Worm (Caenorhabditis elegans): Measurements from ENCODE around the gene C08G5.6.

Gene C08G5.6

ce11 chrII:773830-774229, 3.5 kb downstream of the C08G5.6 start:
- no peak for TF ChIP-seq bed-2 (GFP tag; IDR thresholded peaks at IDR 0.05)
- no peak for TF ChIP-seq B0261.1 (tag; optimal IDR thresholded peaks at IDR 0.05)
- no peak for TF ChIP-seq Y95B8A.8 (GFP tag; IDR thresholded peaks at IDR 0.05)
- TF ChIP-seq nhr-179 (tag; optimal IDR thresholded peaks at IDR 0.05), result no peak
- TF ChIP-seq F23B12.7 (tag; optimal IDR thresholded peaks at IDR 0.05; ENCODE audit: insufficient read depth), result no peak
- no peak for TF ChIP-seq hmg-20 (GFP tag; IDR thresholded peaks at IDR 0.05)
- TF ChIP-seq let-607 (tag; optimal IDR thresholded peaks at IDR 0.05), result no peak
- no peak for TF ChIP-seq madf-6 (GFP tag; IDR thresholded peaks at IDR 0.05)
- TF ChIP-seq ztf-26 (tag; optimal IDR thresholded peaks at IDR 0.05), result no peak
- TF ChIP-seq rec-8 (tag; optimal IDR thresholded peaks at IDR 0.05), result no peak
- TF ChIP-seq snpc-1.3 (tag; optimal IDR thresholded peaks at IDR 0.05; ENCODE audit: insufficient read depth), result no peak
- TF ChIP-seq D2030.7 (GFP tag; IDR thresholded peaks at IDR 0.05), result no peak
- TF ChIP-seq ceh-79 (tag; optimal IDR thresholded peaks at IDR 0.05), result no peak
- no peak for TF ChIP-seq fkh-3 (tag; optimal IDR thresholded peaks at IDR 0.05)
- TF ChIP-seq F33H1.4 (GFP tag; IDR thresholded peaks at IDR 0.05), result no peak
- TF ChIP-seq hlh-26 (GFP tag; conservative IDR thresholded peaks at IDR 0.05), result no peak
- TF ChIP-seq madf-10 (tag; optimal IDR thresholded peaks at IDR 0.05), result no peak

ce11 chrII:775033-775432, 4.7 kb downstream of the C08G5.6 start, which contains the start of gene Y39F10A.1:
Gene Y39F10A.1 (plus strand): TSS chrII:775333.
- TF ChIP-seq bed-1 (GFP tag; IDR thresholded peaks at IDR 0.05), result no peak
- no peak for TF ChIP-seq chd-7 (tag; optimal IDR thresholded peaks at IDR 0.05)
- no peak for TF ChIP-seq snpc-4 (GFP tag; optimal IDR thresholded peaks at IDR 0.05)
- no peak for TF ChIP-seq snpc-4 (tag; optimal IDR thresholded peaks at IDR 0.05)
- TF ChIP-seq unc-62 (GFP tag; optimal IDR thresholded peaks at IDR 0.05), result no peak
- no peak for TF ChIP-seq ekl-4 (GFP tag; IDR thresholded peaks at IDR 0.05)
- TF ChIP-seq ztf-22 (GFP tag; optimal IDR thresholded peaks at IDR 0.05), result no peak
- TF ChIP-seq attf-3 (GFP tag; conservative IDR thresholded peaks at IDR 0.05), result no peak
- TF ChIP-seq nfya-2 (GFP tag; IDR thresholded peaks at IDR 0.05), result no peak
- TF ChIP-seq snpc-1.1 (tag; optimal IDR thresholded peaks at IDR 0.05; ENCODE audit: insufficient read depth), result no peak
- TF ChIP-seq somi-1 (GFP tag; optimal IDR thresholded peaks at IDR 0.05), result no peak
- TF ChIP-seq dox-1 (GFP tag; IDR thresholded peaks at IDR 0.05), result no peak
- no peak for TF ChIP-seq hlh-26 (GFP tag; conservative IDR thresholded peaks at IDR 0.05)
- TF ChIP-seq ets-4 (GFP tag; optimal IDR thresholded peaks at IDR 0.05), result no peak
- TF ChIP-seq Y79H2A.3 (GFP tag; conservative IDR thresholded peaks at IDR 0.05), result no peak
- no peak for TF ChIP-seq B0261.1 (tag; optimal IDR thresholded peaks at IDR 0.05)
- TF ChIP-seq C06A6.2 (GFP tag; conservative IDR thresholded peaks at IDR 0.05), result no peak
- no peak for TF ChIP-seq rpc-1 (optimal IDR thresholded peaks at IDR 0.05)
- no peak for TF ChIP-seq rpc-1 (tag; optimal IDR thresholded peaks at IDR 0.05)
- no peak for TF ChIP-seq ztf-26 (tag; optimal IDR thresholded peaks at IDR 0.05)
- TF ChIP-seq ztf-25 (GFP tag; IDR thresholded peaks at IDR 0.05), result no peak
- no peak for TF ChIP-seq unc-130 (GFP tag; optimal IDR thresholded peaks at IDR 0.05)

- TF ChIP-seq Y56A3A.18 (GFP tag; IDR thresholded peaks at IDR 0.05) (no peak), mes-4 (tag; optimal IDR thresholded peaks at IDR 0.05) (no peak), gei-17 (GFP tag; optimal IDR thresholded peaks at IDR 0.05) (no peak), pbrm-1 (GFP tag; IDR thresholded peaks at IDR 0.05) (no peak), hlh-12 (tag; optimal IDR thresholded peaks at IDR 0.05) (no peak), Y67H2A.10 (GFP tag; conservative IDR thresholded peaks at IDR 0.05) (no peak), hrde-1 (tag; optimal IDR thresholded peaks at IDR 0.05; ENCODE audit: borderline replicate concordance) (no peak), dox-1 (GFP tag; IDR thresholded peaks at IDR 0.05) (no peak), B0336.3 (GFP tag; IDR thresholded peaks at IDR 0.05) (no peak), tbx-9 (tag; optimal IDR thresholded peaks at IDR 0.05; ENCODE audit: borderline replicate concordance) (no peak), sea-2 (GFP tag; IDR thresholded peaks at IDR 0.05) (no peak), F55B11.4 (tag; optimal IDR thresholded peaks at IDR 0.05; ENCODE audit: borderline replicate concordance, insufficient read depth) (no peak), mel-28 (tag; optimal IDR thresholded peaks at IDR 0.05; ENCODE audit: borderline replicate concordance) (no peak), unc-130 (GFP tag; optimal IDR thresholded peaks at IDR 0.05) (no peak)
Observed at ce11 chrII:782903-783302, 12.6 kb downstream of the C08G5.6 start, which contains the start of gene Y39F10A.3. Gene Y39F10A.3 (minus strand): TSS chrII:783003.

Measured in whole organism, young adult.